Fruit fly (Drosophila melanogaster) whole organism, embryonic: ENCODE measurements around the gene CG8668.

Experiments
- Atf-2 ChIP-seq: fragments of 200-800 bp; sonication (Bioruptor generic); optimal IDR thresholded peaks from 2 replicates; lab custom pipeline; 2016; ENCODE audit warnings: missing biosample characterization, missing genetic modification characterization
- Bdp1 ChIP-seq: fragments of 200-800 bp; sonication (Bioruptor generic); optimal IDR thresholded peaks from 3 replicates; lab custom pipeline; 2016; ENCODE audit warnings: missing biosample characterization, missing genetic modification characterization
- CG10267 ChIP-seq: fragments of 200-800 bp; sonication (Bioruptor generic); optimal IDR thresholded peaks from 2 replicates; lab custom pipeline; 2018; ENCODE audit warnings: missing biosample characterization, mild to moderate bottlenecking, missing genetic modification characterization, moderate library complexity
- CG10274 ChIP-seq: fragments of 200-800 bp; sonication (Bioruptor generic); optimal IDR thresholded peaks from 3 replicates; lab custom pipeline; 2017; ENCODE audit warnings: missing biosample characterization, mild to moderate bottlenecking, missing genetic modification characterization
- CG10431 ChIP-seq: fragments of 200-800 bp; sonication (Bioruptor generic); optimal IDR thresholded peaks from 3 replicates; lab custom pipeline; 2018; ENCODE audit warnings: missing biosample characterization, mild to moderate bottlenecking, missing genetic modification characterization
- CG11695 ChIP-seq: fragments of 200-800 bp; sonication (Bioruptor generic); IDR thresholded peaks from 3 replicates; pipeline ENCODE4 v1.3.6; 2022; ENCODE audit warnings: missing biosample characterization, missing genetic modification characterization
- CG12769 ChIP-seq: fragments of 200-800 bp; sonication (Bioruptor generic); optimal IDR thresholded peaks from 2 replicates; lab custom pipeline; 2019; ENCODE audit warnings: missing biosample characterization, mild to moderate bottlenecking, missing genetic modification characterization, moderate library complexity
- CG17361 ChIP-seq: fragments of 200-800 bp; sonication (Bioruptor generic); IDR thresholded peaks from 3 replicates; pipeline ENCODE4 v1.3.6; 2022; ENCODE audit warnings: missing biosample characterization, missing genetic modification characterization
- CG17912 ChIP-seq: fragments of 200-800 bp; sonication (Bioruptor generic); optimal IDR thresholded peaks from 2 replicates; lab custom pipeline; 2018; ENCODE audit warnings: missing biosample characterization, mild to moderate bottlenecking, missing genetic modification characterization
- CG2678 ChIP-seq: fragments of 200-800 bp; sonication (Bioruptor generic); optimal IDR thresholded peaks from 3 replicates; lab custom pipeline; 2019; ENCODE audit warnings: missing biosample characterization, mild to moderate bottlenecking, missing genetic modification characterization, moderate library complexity
- CG4730 ChIP-seq: fragments of 200-800 bp; sonication (Bioruptor generic); IDR thresholded peaks from 2 replicates; pipeline ENCODE4 v1.3.6; 2022; ENCODE audit warnings: missing biosample characterization, missing genetic modification characterization
- CG5180 ChIP-seq: fragments of 200-800 bp; sonication (Bioruptor generic); optimal IDR thresholded peaks from 3 replicates; lab custom pipeline; 2017; ENCODE audit warnings: missing biosample characterization, missing genetic modification characterization, mild to moderate bottlenecking, moderate library complexity, missing genetic modification reagents
- CG7987 ChIP-seq: fragments of 200-800 bp; sonication (Bioruptor generic); optimal IDR thresholded peaks from 2 replicates; lab custom pipeline; 2018; ENCODE audit warnings: missing biosample characterization, mild to moderate bottlenecking, missing genetic modification characterization, moderate library complexity
- CG8281 ChIP-seq: fragments of 200-800 bp; sonication (Bioruptor generic); optimal IDR thresholded peaks from 2 replicates; lab custom pipeline; 2018; ENCODE audit warnings: missing biosample characterization, mild to moderate bottlenecking, missing genetic modification characterization, moderate library complexity
- CG9876 ChIP-seq: fragments of 200-800 bp; sonication (Bioruptor generic); optimal IDR thresholded peaks from 2 replicates; lab custom pipeline; 2016; ENCODE audit warnings: missing biosample characterization, missing genetic modification characterization
- CTCF ChIP-seq: fragments of 200-800 bp; sonication (Bioruptor generic); optimal IDR thresholded peaks from 2 replicates; lab custom pipeline; 2017; ENCODE audit warnings: missing biosample characterization, mild to moderate bottlenecking, missing genetic modification characterization, moderate library complexity
- Doc3 ChIP-seq: fragments of 200-800 bp; sonication (Bioruptor generic); IDR thresholded peaks from 3 replicates; pipeline ENCODE4 v1.3.6; 2022; ENCODE audit warnings: missing biosample characterization, missing genetic modification characterization; ENCODE audit not compliant: partially characterized antibody
- HLH3B ChIP-seq: fragments of 200-800 bp; sonication (Bioruptor generic); IDR thresholded peaks from 2 replicates; pipeline ENCODE4 v1.3.6; 2022; ENCODE audit warnings: missing biosample characterization, missing genetic modification characterization
- Kr ChIP-seq: fragments of 200-800 bp; sonication (Bioruptor generic); optimal IDR thresholded peaks from 2 replicates; lab custom pipeline; 2017; ENCODE audit warnings: missing biosample characterization, mild to moderate bottlenecking, missing genetic modification characterization
- MTF-1 ChIP-seq: fragments of 200-800 bp; sonication (Bioruptor generic); optimal IDR thresholded peaks from 2 replicates; lab custom pipeline; 2018; ENCODE audit warnings: missing biosample characterization, mild to moderate bottlenecking, missing genetic modification characterization, borderline replicate concordance
- Mes4 ChIP-seq: fragments of 200-800 bp; sonication (Bioruptor generic); optimal IDR thresholded peaks from 2 replicates; lab custom pipeline; 2016; ENCODE audit warnings: missing biosample characterization, missing genetic modification characterization
- Nf-YA ChIP-seq: fragments of 200-800 bp; sonication (Bioruptor generic); IDR thresholded peaks from 2 replicates; pipeline ENCODE4 v1.3.6; 2022; ENCODE audit warnings: missing biosample characterization, missing genetic modification characterization
- Oaz ChIP-seq: fragments of 200-800 bp; sonication (Bioruptor generic); IDR thresholded peaks from 2 replicates; pipeline ENCODE4 v1.3.6; 2022; ENCODE audit warnings: missing biosample characterization, missing genetic modification characterization
- Opbp ChIP-seq: fragments of 200-800 bp; sonication (Bioruptor generic); IDR thresholded peaks from 3 replicates; pipeline ENCODE4 v1.3.6; 2022; ENCODE audit warnings: missing biosample characterization, missing genetic modification characterization; ENCODE audit not compliant: partially characterized antibody
- Optix ChIP-seq: fragments of 200-800 bp; sonication (Bioruptor generic); IDR thresholded peaks from 3 replicates; pipeline ENCODE4 v1.3.6; 2022; ENCODE audit warnings: missing biosample characterization, missing genetic modification characterization
- Spps ChIP-seq: fragments of 200-800 bp; sonication (Bioruptor generic); optimal IDR thresholded peaks from 2 replicates; lab custom pipeline; 2018; ENCODE audit warnings: missing biosample characterization, mild to moderate bottlenecking, missing genetic modification characterization
- Sry-β ChIP-seq: fragments of 200-800 bp; sonication (Bioruptor generic); optimal IDR thresholded peaks from 2 replicates; lab custom pipeline; 2018; ENCODE audit warnings: missing biosample characterization, mild to moderate bottlenecking, missing genetic modification characterization, moderate library complexity
- Usf ChIP-seq: fragments of 200-800 bp; sonication (Bioruptor generic); optimal IDR thresholded peaks from 2 replicates; lab custom pipeline; 2017; ENCODE audit warnings: missing genotype, missing biosample characterization, missing genetic modification characterization
- Xrp1 ChIP-seq: fragments of 200-800 bp; sonication (Bioruptor generic); IDR thresholded peaks from 2 replicates; pipeline ENCODE4 v1.3.6; 2022; ENCODE audit warnings: missing biosample characterization, missing genetic modification characterization
- amos ChIP-seq: fragments of 200-800 bp; sonication (Bioruptor generic); IDR thresholded peaks from 2 replicates; pipeline ENCODE4 v1.3.6; 2022; ENCODE audit warnings: missing biosample characterization, missing genetic modification characterization; ENCODE audit not compliant: partially characterized antibody
- ash1 ChIP-seq: fragments of 200-800 bp; sonication (Bioruptor generic); optimal IDR thresholded peaks from 2 replicates; lab custom pipeline; 2018; ENCODE audit warnings: missing biosample characterization, mild to moderate bottlenecking, missing genetic modification characterization
- corto ChIP-seq: fragments of 200-800 bp; sonication (Bioruptor generic); optimal IDR thresholded peaks from 2 replicates; lab custom pipeline; 2016; ENCODE audit warnings: missing biosample characterization, mild to moderate bottlenecking, missing genetic modification characterization, moderate library complexity
- disco-r ChIP-seq: fragments of 200-800 bp; sonication (Bioruptor generic); optimal IDR thresholded peaks from 2 replicates; lab custom pipeline; 2016; ENCODE audit warnings: missing biosample characterization, missing genetic modification characterization
- gcm ChIP-seq: fragments of 200-800 bp; sonication (Bioruptor generic); optimal IDR thresholded peaks from 2 replicates; lab custom pipeline; 2019; ENCODE audit warnings: missing biosample characterization, mild to moderate bottlenecking, missing genetic modification characterization, moderate library complexity
- gem ChIP-seq: fragments of 200-800 bp; sonication (Bioruptor generic); optimal IDR thresholded peaks from 2 replicates; lab custom pipeline; 2019; ENCODE audit warnings: missing biosample characterization, mild to moderate bottlenecking, missing genetic modification characterization, moderate library complexity
- gsb ChIP-seq: fragments of 200-800 bp; sonication (Bioruptor generic); IDR thresholded peaks from 2 replicates; pipeline ENCODE4 v1.3.6; 2022; ENCODE audit warnings: missing biosample characterization, missing genetic modification characterization
- ken ChIP-seq: fragments of 200-800 bp; sonication (Bioruptor generic); IDR thresholded peaks from 3 replicates; pipeline ENCODE4 v1.3.6; 2022; ENCODE audit warnings: missing biosample characterization, missing genetic modification characterization
- mam ChIP-seq: fragments of 200-800 bp; sonication (Bioruptor generic); optimal IDR thresholded peaks from 3 replicates; lab custom pipeline; 2016; ENCODE audit warnings: missing biosample characterization, missing genetic modification characterization
- nau ChIP-seq: fragments of 200-800 bp; sonication (Bioruptor generic); optimal IDR thresholded peaks from 3 replicates; lab custom pipeline; 2017; ENCODE audit warnings: missing biosample characterization, mild to moderate bottlenecking, missing genetic modification characterization, missing genetic modification reagents
- nerfin-1 ChIP-seq: fragments of 200-800 bp; sonication (Bioruptor generic); optimal IDR thresholded peaks from 3 replicates; lab custom pipeline; 2019; ENCODE audit warnings: missing biosample characterization, mild to moderate bottlenecking, missing genetic modification characterization, moderate library complexity
- nerfin-2 ChIP-seq: fragments of 200-800 bp; sonication (Bioruptor generic); IDR thresholded peaks from 2 replicates; pipeline ENCODE4 v1.3.6; 2022; ENCODE audit warnings: missing biosample characterization, missing genetic modification characterization; ENCODE audit not compliant: partially characterized antibody
- peb ChIP-seq: fragments of 200-800 bp; sonication (Bioruptor generic); IDR thresholded peaks from 2 replicates; pipeline ENCODE4 v1.3.6; 2022; ENCODE audit warnings: missing biosample characterization, missing genetic modification characterization
- prd ChIP-seq, 3 experiments: fragments of >200 bp in 2 of 3; fragments of 200-800 bp in 1 of 3; sonication (Bioruptor generic) in 1 of 3; optimal IDR thresholded peaks in 2 of 3; IDR thresholded peaks in 1 of 3; 2 replicates in 2 of 3; 3 replicates in 1 of 3; pipeline versions ENCODE4 v1.3.6 to Lab custom; 2017 to 2022; ENCODE audit warnings: missing biosample characterization in 1 of 3, missing genetic modification characterization in 1 of 3
- sens ChIP-seq: fragments of 200-800 bp; sonication (Bioruptor generic); peaks from one replicate; lab custom pipeline; 2016; ENCODE audit warnings: missing biosample characterization, missing genetic modification characterization
- sqz ChIP-seq: fragments of 200-800 bp; sonication (Bioruptor generic); optimal IDR thresholded peaks from 3 replicates; lab custom pipeline; 2018; ENCODE audit warnings: missing biosample characterization, mild to moderate bottlenecking, missing genetic modification characterization
- stwl ChIP-seq: fragments of 200-800 bp; sonication (Bioruptor generic); optimal IDR thresholded peaks from 3 replicates; lab custom pipeline; 2018; ENCODE audit warnings: missing biosample characterization, mild to moderate bottlenecking, missing genetic modification characterization, moderate library complexity
- tin ChIP-seq: fragments of 200-800 bp; sonication (Bioruptor generic); optimal IDR thresholded peaks from 3 replicates; lab custom pipeline; 2016; ENCODE audit warnings: missing biosample characterization, missing genetic modification characterization
- trh ChIP-seq: fragments of 200-800 bp; sonication (Bioruptor generic); optimal IDR thresholded peaks from 2 replicates; lab custom pipeline; 2016; ENCODE audit warnings: missing biosample characterization, missing genetic modification characterization
- wek ChIP-seq: fragments of 200-800 bp; sonication (Bioruptor generic); optimal IDR thresholded peaks from 3 replicates; lab custom pipeline; 2018; ENCODE audit warnings: missing biosample characterization, mild to moderate bottlenecking, missing genetic modification characterization, moderate library complexity
- yki ChIP-seq: fragments of >200 bp; optimal IDR thresholded peaks from 3 replicates; lab custom pipeline; 2018

The CG8668 gene

DNA sequence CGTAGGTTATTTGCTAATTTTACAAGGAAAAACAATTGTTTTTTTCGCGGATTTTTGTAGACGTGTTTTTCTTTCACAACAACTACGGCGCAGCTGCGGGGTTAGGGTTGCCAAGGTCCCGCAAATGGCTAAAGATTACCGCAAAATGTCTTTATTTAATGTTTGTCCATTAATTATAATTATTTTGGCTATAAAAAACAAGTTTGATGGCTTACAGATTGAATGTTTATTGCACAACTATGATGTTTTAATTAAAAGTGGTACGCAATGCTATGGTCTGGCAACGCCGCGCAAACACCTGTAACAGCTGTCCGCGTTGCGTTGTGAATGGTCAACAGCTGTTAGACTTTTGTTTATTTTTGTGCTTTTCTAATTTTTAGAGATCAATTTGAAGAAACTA is 29.9 kb downstream of the CG8668 start (continued):
- no peak for TF ChIP-seq ash1
- TF ChIP-seq CG4730 (GFP tag; lab: Robert Waterston, UW): peak; percentile 54; the same call in 1 of the 2 replicates
- peak; percentile 46 for TF ChIP-seq corto
- peak; percentile 48; the same call in 1 of the 3 replicates for TF ChIP-seq Optix (GFP tag; lab: Robert Waterston, UW)
- TF ChIP-seq CG2678 (tag; lab: Kevin White, UChicago): peak; percentile 74
- peak; percentile 61; the same call in 1 of the 2 replicates for TF ChIP-seq peb
- peak; percentile 94 for TF ChIP-seq sens (GFP tag; lab: Kevin White, UChicago)
- TF ChIP-seq Doc3: 0 out of 3 replicates have a peak, but pooled peaks have one; percentile 7
- TF ChIP-seq nerfin-1 (tag; lab: Kevin White, UChicago): peak; percentile 69
- TF ChIP-seq gem (tag; lab: Kevin White, UChicago): peak; percentile 80
- TF ChIP-seq CG10267 (tag; lab: Kevin White, UChicago): peak; percentile 60
- TF ChIP-seq Sry-β (GFP tag; lab: Kevin White, UChicago): peak; percentile 25
- peak; percentile 81 for TF ChIP-seq mam (GFP tag; lab: Kevin White, UChicago)
- TF ChIP-seq sqz (GFP tag; lab: Kevin White, UChicago): peak; percentile 22
- TF ChIP-seq stwl (tag; lab: Kevin White, UChicago): peak; percentile 77
- TF ChIP-seq Mes4 (GFP tag; lab: Kevin White, UChicago): peak; percentile 34
- TF ChIP-seq CG10431: no peak
- TF ChIP-seq gsb (GFP tag; lab: Robert Waterston, UW): peak; percentile 15; the same call in 1 of the 2 replicates
- 0 out of 3 replicates have a peak, but pooled peaks have one; percentile 23 for TF ChIP-seq ken (GFP tag; lab: Robert Waterston, UW)
- TF ChIP-seq disco-r (GFP tag; lab: Kevin White, UChicago): no peak
- peak; percentile 75 for TF ChIP-seq CG12769 (tag; lab: Kevin White, UChicago)
- no peak for TF ChIP-seq prd (optimal IDR thresholded peaks at IDR 0.05; lab: Kevin White, UChicago)
- TF ChIP-seq prd (GFP tag; IDR thresholded peaks at IDR 0.05; lab: Robert Waterston, UW): peak; percentile 73
- TF ChIP-seq trh: peak; percentile 26
- 0 out of 2 replicates have a peak, but pooled peaks have one; percentile 9 for TF ChIP-seq HLH3B
- no peak for TF ChIP-seq CG8281 (tag; lab: Kevin White, UChicago)
- no peak for TF ChIP-seq yki (lab: Kevin White, UChicago)
- TF ChIP-seq Oaz: no peak
- peak; percentile 28; the same call in 1 of the 2 replicates for TF ChIP-seq amos (GFP tag; lab: Robert Waterston, UW)
- peak; percentile 72 for TF ChIP-seq Xrp1 (GFP tag; lab: Robert Waterston, UW)
- no peak for TF ChIP-seq wek
- TF ChIP-seq CG5180 (GFP tag; lab: Kevin White, UChicago): no peak
- TF ChIP-seq Spps (tag; lab: Kevin White, UChicago): peak; percentile 29
- no peak for TF ChIP-seq Nf-YA (GFP tag; lab: Robert Waterston, UW)
- no peak for TF ChIP-seq Opbp (GFP tag; lab: Robert Waterston, UW)
- peak; percentile 26 for TF ChIP-seq Atf-2 (GFP tag; lab: Kevin White, UChicago)
- TF ChIP-seq nerfin-2 (GFP tag; lab: Robert Waterston, UW): no peak
- TF ChIP-seq Kr (GFP tag; lab: Kevin White, UChicago): no peak
- peak; percentile 42 for TF ChIP-seq CG7987 (GFP tag; lab: Kevin White, UChicago)
- peak; percentile 0 for TF ChIP-seq CTCF (GFP tag; lab: Kevin White, UChicago)
- peak; percentile 7 for TF ChIP-seq CG10274 (GFP tag; lab: Kevin White, UChicago)
- peak; percentile 70 for TF ChIP-seq CG17361
- TF ChIP-seq nau (GFP tag; lab: Kevin White, UChicago): peak; percentile 57
- TF ChIP-seq Usf (GFP tag; lab: Kevin White, UChicago): no peak
- TF ChIP-seq Bdp1 (GFP tag; lab: Kevin White, UChicago): peak; percentile 68
- peak; percentile 76 for TF ChIP-seq tin (GFP tag; lab: Kevin White, UChicago)
- TF ChIP-seq CG9876 (GFP tag; lab: Kevin White, UChicago): peak; percentile 41
- TF ChIP-seq gcm (GFP tag; lab: Kevin White, UChicago): peak; percentile 30
- peak; percentile 71; the same call in 2 of the 3 replicates for TF ChIP-seq CG11695
- peak; percentile 47 for TF ChIP-seq MTF-1
- TF ChIP-seq CG17912 (GFP tag; lab: Kevin White, UChicago): no peak
